Fruit fly (Drosophila melanogaster) whole organism, embryonic: Measurements from ENCODE around the gene trx.

ENCODE experiments used
- CG10147 ChIP-seq: fragments of 200-800 bp; sonication (Bioruptor generic); optimal IDR thresholded peaks from 2 replicates; lab custom pipeline; 2019; ENCODE audit warnings: missing biosample characterization, mild to moderate bottlenecking, missing genetic modification characterization, moderate library complexity
- CG10979 ChIP-seq: fragments of 200-800 bp; sonication (Bioruptor generic); optimal IDR thresholded peaks from 2 replicates; lab custom pipeline; 2018; ENCODE audit warnings: missing biosample characterization, mild to moderate bottlenecking, missing genetic modification characterization, moderate library complexity
- CG12659 ChIP-seq: fragments of 200-800 bp; sonication (Bioruptor generic); optimal IDR thresholded peaks from 3 replicates; lab custom pipeline; 2017; ENCODE audit warnings: mild to moderate bottlenecking, missing biosample characterization, missing genetic modification reagents, missing genetic modification characterization
- CG13424 ChIP-seq: fragments of 200-800 bp; sonication (Bioruptor generic); optimal IDR thresholded peaks from 2 replicates; lab custom pipeline; 2019; ENCODE audit warnings: missing biosample characterization, mild to moderate bottlenecking, missing genetic modification characterization, moderate library complexity
- CG13775 ChIP-seq: fragments of 200-800 bp; sonication (Bioruptor generic); optimal IDR thresholded peaks from 3 replicates; lab custom pipeline; 2017; ENCODE audit warnings: missing biosample characterization, mild to moderate bottlenecking, missing genetic modification characterization
- CG15514 ChIP-seq: fragments of 200-800 bp; sonication (Bioruptor generic); optimal IDR thresholded peaks from 3 replicates; lab custom pipeline; 2017; ENCODE audit warnings: missing biosample characterization, missing genetic modification characterization, mild to moderate bottlenecking, moderate library complexity, missing genetic modification reagents
- CG17829 ChIP-seq: fragments of 200-800 bp; optimal IDR thresholded peaks from 2 replicates; lab custom pipeline; 2019; ENCODE audit warnings: missing biosample characterization, mild to moderate bottlenecking, missing genetic modification characterization, moderate library complexity
- CG2678 ChIP-seq: fragments of 200-800 bp; sonication (Bioruptor generic); optimal IDR thresholded peaks from 3 replicates; lab custom pipeline; 2019; ENCODE audit warnings: missing biosample characterization, mild to moderate bottlenecking, missing genetic modification characterization, moderate library complexity
- CG2712 ChIP-seq: fragments of 200-800 bp; optimal IDR thresholded peaks from 3 replicates; lab custom pipeline; 2019; ENCODE audit warnings: missing biosample characterization, mild to moderate bottlenecking, missing genetic modification characterization, moderate library complexity
- CG30403 ChIP-seq: fragments of 200-800 bp; sonication (Bioruptor generic); optimal IDR thresholded peaks from 3 replicates; lab custom pipeline; 2016; ENCODE audit warnings: missing biosample characterization, missing genetic modification characterization
- CG33213 ChIP-seq: fragments of 200-800 bp; sonication (Bioruptor generic); optimal IDR thresholded peaks from 3 replicates; lab custom pipeline; 2016; ENCODE audit warnings: missing biosample characterization, missing genetic modification characterization
- CG34376 ChIP-seq: fragments of 200-800 bp; sonication (Bioruptor generic); optimal IDR thresholded peaks from 2 replicates; lab custom pipeline; 2018; ENCODE audit warnings: missing biosample characterization, mild to moderate bottlenecking, missing genetic modification characterization
- CG4282 ChIP-seq: fragments of 200-800 bp; sonication (Bioruptor generic); optimal IDR thresholded peaks from 2 replicates; lab custom pipeline; 2016; ENCODE audit warnings: missing biosample characterization, missing genetic modification characterization
- CG6689 ChIP-seq: fragments of 200-800 bp; sonication (Bioruptor generic); IDR thresholded peaks from 2 replicates; pipeline ENCODE4 v1.3.6; 2022; ENCODE audit warnings: missing biosample characterization, missing genetic modification characterization
- CG6854 ChIP-seq: fragments of 200-800 bp; sonication (Bioruptor generic); optimal IDR thresholded peaks from 3 replicates; lab custom pipeline; 2017; ENCODE audit warnings: missing biosample characterization, mild to moderate bottlenecking, missing genetic modification characterization
- CG7786 ChIP-seq: fragments of 200-800 bp; sonication (Bioruptor generic); optimal IDR thresholded peaks from 2 replicates; lab custom pipeline; 2016; ENCODE audit warnings: missing biosample characterization, missing genetic modification characterization
- CG7987 ChIP-seq: fragments of 200-800 bp; sonication (Bioruptor generic); optimal IDR thresholded peaks from 2 replicates; lab custom pipeline; 2018; ENCODE audit warnings: missing biosample characterization, mild to moderate bottlenecking, missing genetic modification characterization, moderate library complexity
- CG8281 ChIP-seq: fragments of 200-800 bp; sonication (Bioruptor generic); optimal IDR thresholded peaks from 2 replicates; lab custom pipeline; 2018; ENCODE audit warnings: missing biosample characterization, mild to moderate bottlenecking, missing genetic modification characterization, moderate library complexity
- CoRest ChIP-seq: fragments of 200-800 bp; sonication (Bioruptor generic); optimal IDR thresholded peaks from 3 replicates; lab custom pipeline; 2018; ENCODE audit warnings: missing biosample characterization, mild to moderate bottlenecking, missing genetic modification characterization, moderate library complexity
- Doc2 ChIP-seq: fragments of 200-800 bp; sonication (Bioruptor generic); IDR thresholded peaks from 2 replicates; pipeline ENCODE4 v1.3.6; 2022; ENCODE audit warnings: missing biosample characterization, missing genetic modification characterization
- Fer2 ChIP-seq: fragments of 200-800 bp; sonication (Bioruptor generic); optimal IDR thresholded peaks from 2 replicates; lab custom pipeline; 2018; ENCODE audit warnings: missing biosample characterization, mild to moderate bottlenecking, missing genetic modification characterization, moderate library complexity
- Gug ChIP-seq: fragments of 200-800 bp; sonication (Bioruptor generic); IDR thresholded peaks from 4 replicates; pipeline ENCODE4 v1.3.6; 2022; ENCODE audit warnings: missing biosample characterization, missing genetic modification characterization
- Hmr ChIP-seq: fragments of 200-800 bp; sonication (Bioruptor generic); optimal IDR thresholded peaks from 3 replicates; lab custom pipeline; 2017; ENCODE audit warnings: mild to moderate bottlenecking, missing biosample characterization, missing genetic modification reagents, missing genetic modification characterization
- Med ChIP-seq: fragments of 200-800 bp; sonication (Bioruptor generic); peaks from one replicate; lab custom pipeline; 2016; ENCODE audit warnings: missing biosample characterization, missing genetic modification characterization, mild to moderate bottlenecking, inconsistent platforms, moderate library complexity
- Sry-β ChIP-seq: fragments of 200-800 bp; sonication (Bioruptor generic); optimal IDR thresholded peaks from 2 replicates; lab custom pipeline; 2018; ENCODE audit warnings: missing biosample characterization, mild to moderate bottlenecking, missing genetic modification characterization, moderate library complexity
- Sry-δ ChIP-seq: fragments of 200-800 bp; sonication (Bioruptor generic); optimal IDR thresholded peaks from 2 replicates; lab custom pipeline; 2016; ENCODE audit warnings: missing biosample characterization, missing genetic modification characterization
- Ssrp ChIP-seq: fragments of 200-800 bp; sonication (Bioruptor generic); optimal IDR thresholded peaks from 2 replicates; lab custom pipeline; 2018; ENCODE audit warnings: missing biosample characterization, mild to moderate bottlenecking, missing genetic modification characterization, moderate library complexity
- az2 ChIP-seq: fragments of 200-800 bp; sonication (Bioruptor generic); optimal IDR thresholded peaks from 3 replicates; lab custom pipeline; 2016; ENCODE audit warnings: missing biosample characterization, missing genetic modification characterization
- bcd ChIP-seq: fragments of 200-800 bp; sonication (Bioruptor generic); optimal IDR thresholded peaks from 2 replicates; lab custom pipeline; 2017; ENCODE audit warnings: missing biosample characterization, mild to moderate bottlenecking, missing genetic modification characterization
- cad ChIP-seq: fragments of >200 bp; optimal IDR thresholded peaks from 2 replicates; lab custom pipeline; 2017; ENCODE audit warnings: missing biosample characterization, missing genetic modification characterization
- caup ChIP-seq: fragments of 200-800 bp; sonication (Bioruptor generic); optimal IDR thresholded peaks from 3 replicates; lab custom pipeline; 2017; ENCODE audit warnings: missing biosample characterization, mild to moderate bottlenecking, missing genetic modification characterization, moderate library complexity; ENCODE audit not compliant: severe bottlenecking
- cg ChIP-seq: fragments of 200-800 bp; sonication (Bioruptor generic); optimal IDR thresholded peaks from 3 replicates; lab custom pipeline; 2019; ENCODE audit warnings: missing biosample characterization, mild to moderate bottlenecking, missing genetic modification characterization, moderate library complexity
- croc ChIP-seq: fragments of 200-800 bp; sonication (Bioruptor generic); conservative IDR thresholded peaks from 3 replicates; pipeline ENCODE4 v1.3.6; 2022; ENCODE audit warnings: missing biosample characterization, missing genetic modification characterization
- da ChIP-seq: fragments of 200-800 bp; sonication (Bioruptor generic); optimal IDR thresholded peaks from 2 replicates; lab custom pipeline; 2016; ENCODE audit warnings: missing biosample characterization, missing genetic modification characterization
- fd3F ChIP-seq: fragments of 200-800 bp; sonication (Bioruptor generic); optimal IDR thresholded peaks from 2 replicates; lab custom pipeline; 2018; ENCODE audit warnings: missing biosample characterization, mild to moderate bottlenecking, missing genetic modification characterization, moderate library complexity
- fd96Cb ChIP-seq: fragments of 200-800 bp; sonication (Bioruptor generic); optimal IDR thresholded peaks from 2 replicates; lab custom pipeline; 2018; ENCODE audit warnings: missing biosample characterization, mild to moderate bottlenecking, missing genetic modification characterization, moderate library complexity
- gem ChIP-seq: fragments of 200-800 bp; sonication (Bioruptor generic); optimal IDR thresholded peaks from 2 replicates; lab custom pipeline; 2019; ENCODE audit warnings: missing biosample characterization, mild to moderate bottlenecking, missing genetic modification characterization, moderate library complexity
- gsb-n ChIP-seq: fragments of 200-800 bp; sonication (Bioruptor generic); optimal IDR thresholded peaks from 3 replicates; lab custom pipeline; 2018; ENCODE audit warnings: missing biosample characterization, mild to moderate bottlenecking, missing genetic modification characterization
- lab ChIP-seq: fragments of 200-800 bp; sonication (Bioruptor generic); optimal IDR thresholded peaks from 3 replicates; lab custom pipeline; 2017; ENCODE audit warnings: missing biosample characterization, missing genetic modification characterization, mild to moderate bottlenecking, moderate library complexity, missing genetic modification reagents
- mirr ChIP-seq: fragments of 200-800 bp; sonication (Bioruptor generic); optimal IDR thresholded peaks from 3 replicates; lab custom pipeline; 2018; ENCODE audit warnings: missing biosample characterization, mild to moderate bottlenecking, missing genetic modification characterization
- mld ChIP-seq: fragments of 200-800 bp; sonication (Bioruptor generic); IDR thresholded peaks from 3 replicates; pipeline ENCODE4 v1.3.6; 2022; ENCODE audit warnings: missing biosample characterization, missing genetic modification characterization; ENCODE audit not compliant: partially characterized antibody
- nerfin-2 ChIP-seq: fragments of 200-800 bp; sonication (Bioruptor generic); IDR thresholded peaks from 2 replicates; pipeline ENCODE4 v1.3.6; 2022; ENCODE audit warnings: missing biosample characterization, missing genetic modification characterization; ENCODE audit not compliant: partially characterized antibody
- sc ChIP-seq, 3 experiments: fragments of >200 bp in 2 of 3; fragments of 200-800 bp in 1 of 3; sonication (Bioruptor generic) in 1 of 3; optimal IDR thresholded peaks; 2 replicates in 2 of 3; 3 replicates in 1 of 3; lab custom pipeline; 2017; ENCODE audit warnings: mild to moderate bottlenecking in 1 of 3, missing biosample characterization in 1 of 3, missing genetic modification characterization in 1 of 3, missing genetic modification reagents in 1 of 3
- sens ChIP-seq: fragments of 200-800 bp; sonication (Bioruptor generic); peaks from one replicate; lab custom pipeline; 2016; ENCODE audit warnings: missing biosample characterization, missing genetic modification characterization
- sug ChIP-seq: fragments of 200-800 bp; optimal IDR thresholded peaks from 2 replicates; lab custom pipeline; 2019; ENCODE audit warnings: missing biosample characterization, mild to moderate bottlenecking, missing genetic modification characterization, moderate library complexity
- unpg ChIP-seq: fragments of 200-800 bp; sonication (Bioruptor generic); optimal IDR thresholded peaks from 3 replicates; lab custom pipeline; 2018; ENCODE audit warnings: missing biosample characterization, mild to moderate bottlenecking, missing genetic modification characterization, moderate library complexity
- yki ChIP-seq: fragments of >200 bp; optimal IDR thresholded peaks from 3 replicates; lab custom pipeline; 2018

trx gene

DNA sequence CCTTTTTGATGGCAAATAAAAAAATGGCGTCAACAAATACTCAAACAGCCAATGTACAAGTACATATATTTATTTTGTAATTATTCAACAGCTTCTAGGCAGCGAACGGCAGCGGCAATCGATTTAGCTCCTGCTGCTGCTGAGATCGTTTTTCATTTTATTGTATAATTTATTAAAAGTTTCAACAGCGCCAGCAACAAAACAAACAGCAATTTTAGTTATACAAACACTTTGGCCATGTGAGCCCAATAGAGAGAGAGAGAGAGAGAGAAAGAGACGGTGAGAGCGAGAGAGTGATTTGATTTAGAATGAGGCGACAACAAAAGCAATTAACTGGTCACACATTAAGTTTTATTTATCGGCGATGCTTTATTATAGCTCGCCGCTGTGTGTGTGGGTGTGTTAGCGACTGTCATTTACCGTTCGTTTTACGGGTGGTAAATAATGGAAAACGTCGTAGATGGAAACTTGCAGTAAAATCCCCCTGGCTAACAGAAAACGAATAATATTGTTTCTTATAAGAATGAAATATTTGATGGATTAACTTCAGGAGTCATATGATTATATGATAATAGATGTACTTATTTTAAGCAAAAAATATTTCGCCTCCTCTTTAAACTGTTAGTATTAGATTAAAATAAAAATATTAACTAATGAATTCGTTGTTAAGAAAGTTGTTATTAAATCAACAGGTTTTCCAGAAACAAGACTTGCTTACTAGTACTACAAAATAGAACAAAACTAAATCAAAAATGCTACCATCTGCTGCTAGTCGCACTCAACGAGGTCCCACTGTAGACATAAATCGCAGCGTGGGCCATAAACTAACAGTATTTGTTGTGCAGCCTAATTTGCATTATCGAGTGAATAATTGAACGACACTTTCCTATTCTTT is 1.4 kb downstream of the trx start (continued):
- TF ChIP-seq da (GFP tag; lab: Kevin White, UChicago) = no peak
- peak; percentile 13 for TF ChIP-seq CG6854
- TF ChIP-seq Ssrp = peak; percentile 11
- TF ChIP-seq nerfin-2 (GFP tag; lab: Robert Waterston, UW) = no peak
- peak; percentile 40 for TF ChIP-seq Hmr (GFP tag; lab: Kevin White, UChicago)
- TF ChIP-seq Gug (GFP tag; lab: Robert Waterston, UW) = peak; percentile 36; the same call in 1 of the 4 replicates
- TF ChIP-seq sc (optimal IDR thresholded peaks at IDR 0.05; lab: Kevin White, UChicago) = no peak
- peak; percentile 19 for TF ChIP-seq sc (GFP tag; optimal IDR thresholded peaks at IDR 0.05; lab: Kevin White, UChicago)
- peak; percentile 45 for TF ChIP-seq cad (GFP tag; lab: Kevin White, UChicago)
- no peak for TF ChIP-seq mld (GFP tag; lab: Robert Waterston, UW)
- peak; percentile 51 for TF ChIP-seq CG34376
- peak; percentile 19 for TF ChIP-seq sug (tag; lab: Kevin White, UChicago)
- peak; percentile 50 for TF ChIP-seq CoRest (tag; lab: Kevin White, UChicago)
- TF ChIP-seq CG10147 (GFP tag; lab: Kevin White, UChicago) = peak; percentile 25
- TF ChIP-seq unpg (GFP tag; lab: Kevin White, UChicago) = peak; percentile 7
- TF ChIP-seq lab (GFP tag; lab: Kevin White, UChicago) = peak; percentile 42
- TF ChIP-seq fd3F = no peak
- peak; percentile 18 for TF ChIP-seq bcd (GFP tag; lab: Kevin White, UChicago)
- TF ChIP-seq CG2712 (tag; lab: Kevin White, UChicago) = peak; percentile 4
- TF ChIP-seq Doc2 = no peak
- TF ChIP-seq Med = peak; percentile 83
- peak; percentile 14 for TF ChIP-seq CG7987 (GFP tag; lab: Kevin White, UChicago)
- no peak for TF ChIP-seq croc (GFP tag; lab: Robert Waterston, UW)
- peak; percentile 71 for TF ChIP-seq sens (GFP tag; lab: Kevin White, UChicago)
- peak; percentile 2 for TF ChIP-seq yki (lab: Kevin White, UChicago)
- no peak for TF ChIP-seq CG8281
- peak; percentile 45 for TF ChIP-seq gem
- TF ChIP-seq CG2678 (tag; lab: Kevin White, UChicago) = peak; percentile 17
- TF ChIP-seq fd96Cb = peak; percentile 10
- peak; percentile 5 for TF ChIP-seq CG33213 (GFP tag; lab: Kevin White, UChicago)
- no peak for TF ChIP-seq CG4282 (GFP tag; lab: Kevin White, UChicago)
- TF ChIP-seq az2 (GFP tag; lab: Kevin White, UChicago) = peak; percentile 12
- TF ChIP-seq Sry-δ (GFP tag; lab: Kevin White, UChicago) = no peak
- TF ChIP-seq mirr (GFP tag; lab: Kevin White, UChicago) = peak; percentile 46
- TF ChIP-seq Fer2 = no peak
- TF ChIP-seq gsb-n (tag; lab: Kevin White, UChicago) = peak; percentile 19
- no peak for TF ChIP-seq CG6689 (GFP tag; lab: Robert Waterston, UW)
- TF ChIP-seq CG13775 (GFP tag; lab: Kevin White, UChicago) = peak; percentile 13
- TF ChIP-seq caup (GFP tag; lab: Kevin White, UChicago) = peak; percentile 42
- peak; percentile 26 for TF ChIP-seq CG15514 (GFP tag; lab: Kevin White, UChicago)
- TF ChIP-seq CG30403 (GFP tag; lab: Kevin White, UChicago) = peak; percentile 25
- no peak for TF ChIP-seq CG17829 (tag; lab: Kevin White, UChicago)
- TF ChIP-seq CG13424 (tag; lab: Kevin White, UChicago) = peak; percentile 14
- no peak for TF ChIP-seq CG10979 (tag; lab: Kevin White, UChicago)
- no peak for TF ChIP-seq CG7786 (GFP tag; lab: Kevin White, UChicago)
- peak; percentile 46 for TF ChIP-seq cg (GFP tag; lab: Kevin White, UChicago)
- TF ChIP-seq CG12659 (GFP tag; lab: Kevin White, UChicago) = peak; percentile 13
- no peak for TF ChIP-seq Sry-β (GFP tag; lab: Kevin White, UChicago)
